Fruit fly (Drosophila melanogaster) ovary, adult (tissue): Measurements from ENCODE around the gene CG34140.

Experiments used
- CG17801 ChIP-seq: fragments of 200-800 bp; optimal IDR thresholded peaks from 2 replicates; lab custom pipeline; 2019; ENCODE audit warnings: missing biosample characterization, mild to moderate bottlenecking, missing genetic modification characterization, moderate library complexity; ENCODE audit not compliant: partially characterized antibody

CG34140 gene

DNA sequence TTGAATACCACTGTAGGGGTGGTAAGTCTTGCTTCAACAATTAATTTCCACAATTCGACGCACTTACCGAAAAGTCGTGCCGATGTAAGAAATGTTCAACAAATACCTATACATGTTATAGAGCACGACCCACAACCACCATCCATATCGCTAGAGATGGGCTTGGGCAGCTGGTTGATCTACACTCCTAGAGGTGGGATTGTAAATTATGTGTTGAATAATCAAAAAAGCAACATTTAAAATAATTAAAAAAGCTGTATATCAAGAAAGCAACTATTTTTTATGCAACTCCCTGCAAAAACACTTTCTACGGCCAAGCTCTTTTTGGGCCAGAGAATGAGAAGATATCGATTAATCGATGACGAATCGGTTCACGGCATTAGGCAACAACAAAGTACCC, at the start of gene CG34140, which contains the start of the genes Mkp and Mtch:
CG34140 (minus strand) TSS at position 174 of the 400 bp plus-strand sequence.
Mkp (minus strand) TSS at position 290 of the 400 bp plus-strand sequence.
Mtch (plus strand) TSS at position 376 of the 400 bp plus-strand sequence.
- peak; percentile 87 for TF ChIP-seq CG17801 (GFP tag; lab: Kevin White, UChicago)

- no peak for TF ChIP-seq CG17801 (GFP tag; lab: Kevin White, UChicago)
Measured at dm6 chr3L:233251-233650, 49.0 kb upstream of the CG34140 start, which contains the start of gene CG34453. CG34453 (minus strand) TSS chr3L:233351.

- no peak for TF ChIP-seq CG17801 (GFP tag; lab: Kevin White, UChicago)
Measured at dm6 chr3L:232267-232666, 48.0 kb upstream of the CG34140 start, which contains the start of gene CG34454. CG34454 (minus strand) TSS chr3L:232350.

dm6 chr3L:231504-231903, 47.3 kb upstream of the CG34140 start, which contains the start of gene CG42846:
CG42846 (minus strand) TSS chr3L:231604.
- TF ChIP-seq CG17801 (GFP tag; lab: Kevin White, UChicago): no peak

DNA sequence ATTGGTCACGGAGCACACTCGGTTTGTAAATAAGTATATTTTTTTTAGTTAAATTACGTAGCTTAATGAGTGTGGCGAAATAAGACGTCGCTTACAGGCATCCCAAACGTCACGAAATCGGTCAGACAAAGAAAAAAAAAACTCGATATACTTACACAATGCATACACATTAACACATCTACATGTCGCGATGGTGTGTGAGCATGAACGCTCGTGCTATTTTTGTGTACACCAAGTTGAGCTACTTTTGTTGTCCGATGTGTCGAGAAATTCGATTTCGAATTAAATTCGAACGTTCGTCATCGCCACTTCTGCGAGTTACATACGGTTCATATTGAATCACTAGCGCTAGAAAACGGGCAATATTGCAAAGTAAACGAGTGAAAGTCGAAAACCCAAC, 40.9 kb upstream of the CG34140 start:
- TF ChIP-seq CG17801 (GFP tag; lab: Kevin White, UChicago): no peak

- TF ChIP-seq CG17801 (GFP tag; lab: Kevin White, UChicago): no peak
Measured at dm6 chr3L:224004-224951, 40.1 kb upstream of the CG34140 start.

- TF ChIP-seq CG17801 (GFP tag; lab: Kevin White, UChicago): peak; percentile 29
Measured at dm6 chr3L:223019-223902, 39.0 kb upstream of the CG34140 start, which contains the start of the genes pyx and CG33229. pyx (minus strand) TSS chr3L:223069. CG33229 (plus strand) TSS chr3L:223852.

DNA sequence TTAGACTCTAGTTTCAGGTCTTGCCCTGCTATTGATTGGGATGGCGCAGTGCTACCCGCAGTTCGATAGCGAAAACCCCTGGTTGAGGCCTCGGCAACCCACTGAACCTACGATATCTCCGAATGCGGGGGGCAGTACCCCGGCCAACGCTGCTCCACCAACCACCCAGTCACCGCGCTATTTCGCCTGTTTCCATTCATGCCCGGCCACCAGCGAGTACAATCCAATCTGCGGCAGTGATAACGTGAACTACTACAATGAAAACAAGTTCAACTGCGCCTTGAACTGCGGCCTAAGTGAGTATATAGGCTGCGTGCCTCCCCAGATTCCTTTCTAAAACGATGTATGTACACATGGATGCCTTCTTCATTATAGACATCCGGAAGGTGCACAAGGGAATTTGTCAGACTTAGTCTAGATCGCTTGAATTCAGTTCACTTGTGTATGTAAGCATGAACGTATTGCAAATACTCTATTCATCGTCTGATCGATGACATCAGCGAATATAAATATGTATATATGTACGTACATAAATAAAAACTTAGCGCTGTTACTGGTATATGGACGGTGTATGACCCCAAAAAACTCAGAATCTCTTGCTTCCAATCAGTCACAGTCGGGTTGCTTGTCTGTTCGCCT, 33.4 kb upstream of the CG34140 start, which contains the start of gene CG13877:
CG13877 (plus strand) TSS at position 589 of the 639 bp plus-strand sequence.
- TF ChIP-seq CG17801 (GFP tag; lab: Kevin White, UChicago): no peak

- no peak for TF ChIP-seq CG17801 (GFP tag; lab: Kevin White, UChicago)
Measured at dm6 chr3L:216325-216724, 32.1 kb upstream of the CG34140 start, which contains the start of gene Kaz1-ORFB. Kaz1-ORFB (plus strand) TSS chr3L:216625.

- TF ChIP-seq CG17801 (GFP tag; lab: Kevin White, UChicago): peak; percentile 11
Measured at dm6 chr3L:212520-212919, 28.3 kb upstream of the CG34140 start, which contains the start of the genes thoc7 and Dis3l2. thoc7 (minus strand) TSS chr3L:212687. Dis3l2 (plus strand) TSS chr3L:212709.

DNA sequence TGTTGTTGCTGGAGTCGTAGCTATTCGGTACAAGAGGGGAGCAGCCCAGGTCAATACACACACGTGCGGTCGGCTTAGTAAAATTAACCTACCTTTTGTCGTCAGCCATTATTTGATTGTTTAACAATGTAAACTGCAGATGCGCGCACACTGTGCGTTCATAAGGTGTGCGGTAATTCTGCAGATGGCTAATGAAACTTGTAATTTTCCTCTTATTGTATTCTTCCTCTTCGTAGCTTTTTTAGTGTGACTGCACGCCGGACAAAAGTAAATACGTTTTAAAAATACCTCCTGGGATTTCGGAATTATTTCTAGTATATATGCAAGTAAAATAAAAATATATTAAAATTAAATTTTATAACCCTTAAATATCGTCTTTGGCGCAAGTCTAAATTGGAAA, 27.0 kb upstream of the CG34140 start, which contains the start of gene Prp4k:
Prp4k (minus strand) TSS at position 258 of the 400 bp plus-strand sequence.
- peak; percentile 40 for TF ChIP-seq CG17801 (GFP tag; lab: Kevin White, UChicago)

DNA sequence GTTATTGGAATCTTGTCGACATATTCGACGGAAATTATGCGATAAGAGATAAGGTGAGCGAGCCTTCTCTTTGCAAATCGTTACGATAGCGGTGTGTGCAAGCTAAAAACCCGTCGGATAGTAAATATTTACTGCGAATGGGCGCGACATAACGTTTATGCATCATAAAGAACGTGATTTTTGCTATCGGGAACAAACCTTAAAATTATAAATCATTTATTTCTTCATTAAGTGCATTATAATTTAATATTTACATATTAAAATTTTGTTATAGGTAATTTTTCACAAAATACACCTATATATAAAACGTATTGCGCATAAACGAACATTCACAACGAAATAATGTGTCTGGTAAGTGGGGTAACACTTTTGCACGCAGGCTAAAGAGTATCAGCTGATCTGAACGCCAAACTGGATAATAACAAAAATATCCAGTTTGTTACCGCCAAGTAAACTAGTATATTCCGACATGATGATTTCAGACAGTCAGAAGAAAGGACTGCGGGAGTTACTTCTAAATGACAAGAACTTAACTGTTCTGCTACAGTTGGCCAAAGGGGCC, 21.6 kb upstream of the CG34140 start, which contains the start of the genes Gk1 and CG13876:
Gk1 (minus strand) TSS at position 122 of the 562 bp plus-strand sequence.
CG13876 (plus strand) TSS at position 412 of the 562 bp plus-strand sequence.
- peak; percentile 99 for TF ChIP-seq CG17801 (GFP tag; lab: Kevin White, UChicago)

dm6 chr3L:203536-204135, 19.4 kb upstream of the CG34140 start, which contains the start of gene NitFhit:
NitFhit (plus strand) TSS chr3L:203730.
- TF ChIP-seq CG17801 (GFP tag; lab: Kevin White, UChicago): no peak
